Fruit fly (Drosophila melanogaster): ENCODE measurements around the gene Naa20B.
A peak's percentile ranks its signal among the peaks of the same experiment; 100 is the strongest.

Gene Naa20B

DNA sequence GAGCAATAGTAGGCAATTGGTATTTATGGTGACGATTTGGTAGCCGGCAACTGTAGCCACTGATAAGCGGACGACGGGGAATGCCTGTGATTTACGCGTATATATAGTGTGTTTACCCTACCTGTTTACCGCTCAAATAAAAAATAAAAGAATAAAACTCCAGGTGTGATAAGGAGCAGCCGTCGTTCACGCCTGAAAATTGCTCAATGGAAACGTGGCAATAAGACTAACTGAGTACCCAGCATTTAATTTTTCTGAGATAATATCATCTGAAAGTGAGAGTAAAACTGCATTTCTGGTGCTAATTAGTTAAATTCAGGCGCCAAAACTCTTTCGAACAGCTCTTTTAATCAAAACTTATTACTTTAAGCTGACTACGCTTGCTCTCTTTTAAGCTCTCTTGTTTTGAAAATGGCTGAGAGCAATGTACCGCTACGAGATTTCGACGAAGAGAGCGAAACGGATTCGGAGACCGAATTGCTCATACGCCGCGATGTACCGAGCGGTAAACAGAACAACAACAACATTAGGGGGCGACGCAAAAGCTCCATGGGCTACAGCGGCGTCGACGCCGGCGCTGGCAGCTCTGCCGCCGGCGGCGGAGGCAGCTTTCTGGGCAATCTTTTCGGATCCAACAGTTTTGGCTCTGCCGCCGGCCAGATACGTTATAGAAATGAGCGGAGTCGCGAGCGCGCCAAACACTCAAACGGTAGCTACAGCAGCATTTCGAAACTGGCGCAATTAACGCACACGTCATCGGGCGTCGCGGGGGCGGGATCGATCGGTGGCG, 33.2 kb downstream of the Naa20B start (continued):
- TF ChIP-seq Trl (optimal IDR thresholded peaks at IDR 0.05) (peak; percentile 80 to 93), Trl (GFP tag; optimal IDR thresholded peaks at IDR 0.05) (no peak), jigr1 (GFP tag; IDR thresholded peaks at IDR 0.05) (no peak), lab (GFP tag; optimal IDR thresholded peaks at IDR 0.05) (peak; percentile 92), pfk (GFP tag; optimal IDR thresholded peaks at IDR 0.05) (peak; percentile 57), emc (GFP tag; optimal IDR thresholded peaks at IDR 0.05) (no peak), zen (tag; optimal IDR thresholded peaks at IDR 0.05) (no peak), CG10654 (GFP tag; optimal IDR thresholded peaks at IDR 0.05) (peak; percentile 16), nerfin-1 (tag; optimal IDR thresholded peaks at IDR 0.05) (peak; percentile 60), Xbp1 (GFP tag; optimal IDR thresholded peaks at IDR 0.05) (peak; percentile 10), Lpt (GFP tag; optimal IDR thresholded peaks at IDR 0.05) (no peak), Atf-2 (GFP tag; optimal IDR thresholded peaks at IDR 0.05) (peak; percentile 12), CG13123 (GFP tag; optimal IDR thresholded peaks at IDR 0.05) (peak; percentile 31), Vsx1 (GFP tag; optimal IDR thresholded peaks at IDR 0.05) (peak; percentile 95), br (optimal IDR thresholded peaks at IDR 0.05) (no peak), CG31365 (tag; optimal IDR thresholded peaks at IDR 0.05) (peak; percentile 84), dan (GFP tag; IDR thresholded peaks at IDR 0.05) (no peak), ken (GFP tag; IDR thresholded peaks at IDR 0.05) (peak; percentile 65; the same call in 2 of the 3 replicates), Sox100B (GFP tag; optimal IDR thresholded peaks at IDR 0.05) (peak; percentile 76), CG14710 (tag; optimal IDR thresholded peaks at IDR 0.05) (no peak), CG11247 (GFP tag; IDR thresholded peaks at IDR 0.05) (0 out of 2 replicates have a peak, but pooled peaks have one; percentile 17), CG10274 (GFP tag; optimal IDR thresholded peaks at IDR 0.05) (peak; percentile 64), CG4282 (GFP tag; optimal IDR thresholded peaks at IDR 0.05) (no peak), chm (GFP tag; IDR thresholded peaks at IDR 0.05) (no peak; the same call in 1 of the 2 replicates), CG11398 (GFP tag; optimal IDR thresholded peaks at IDR 0.05) (peak; percentile 64), fd3F (GFP tag; optimal IDR thresholded peaks at IDR 0.05) (peak; percentile 83), CG6791 (GFP tag; IDR thresholded peaks at IDR 0.05; ENCODE audit: partially characterized antibody) (no peak), tin (GFP tag; optimal IDR thresholded peaks at IDR 0.05) (no peak), jumu (GFP tag; optimal IDR thresholded peaks at IDR 0.05) (no peak), fd64A (GFP tag; optimal IDR thresholded peaks at IDR 0.05) (peak; percentile 87), nau (GFP tag; optimal IDR thresholded peaks at IDR 0.05) (peak; percentile 91), NFAT (GFP tag; IDR thresholded peaks at IDR 0.05) (0 out of 2 replicates have a peak, but pooled peaks have one; percentile 29), D19A (tag; optimal IDR thresholded peaks at IDR 0.05) (peak; percentile 60), gsb-n (tag; optimal IDR thresholded peaks at IDR 0.05) (peak; percentile 62), CG14860 (GFP tag; IDR thresholded peaks at IDR 0.05; ENCODE audit: partially characterized antibody) (no peak), TFAM (GFP tag; optimal IDR thresholded peaks at IDR 0.05) (no peak), CG12071 (GFP tag; optimal IDR thresholded peaks at IDR 0.05) (peak; percentile 96), CG7745 (tag; optimal IDR thresholded peaks at IDR 0.05) (no peak), tna (GFP tag; IDR thresholded peaks at IDR 0.05; ENCODE audit: partially characterized antibody) (peak; percentile 47; the same call in 1 of the 2 replicates), CG4617 (GFP tag; optimal IDR thresholded peaks at IDR 0.05; ENCODE audit: borderline replicate concordance) (no peak), zfh2 (GFP tag; optimal IDR thresholded peaks at IDR 0.05) (no peak), otp (GFP tag; IDR thresholded peaks at IDR 0.05) (peak; percentile 68; the same call in 2 of the 3 replicates), gcm (GFP tag; optimal IDR thresholded peaks at IDR 0.05) (peak; percentile 83), crp (GFP tag; optimal IDR thresholded peaks at IDR 0.05) (no peak), sens (GFP tag) (peak; percentile 90), slou (GFP tag; optimal IDR thresholded peaks at IDR 0.05) (no peak), Hr39 (optimal IDR thresholded peaks at IDR 0.05) (no peak), sens-2 (GFP tag; IDR thresholded peaks at IDR 0.05) (peak; percentile 84), dm (GFP tag; optimal IDR thresholded peaks at IDR 0.05) (peak; percentile 42), dmrt99B (tag; optimal IDR thresholded peaks at IDR 0.05) (peak; percentile 79)

All from whole organism, embryonic.